Fruit fly (Drosophila melanogaster) whole organism, embryonic: ENCODE measurements around the gene CG7607.

Source experiments
- CG10565 ChIP-seq: fragments of 200-800 bp; sonication (Bioruptor generic); optimal IDR thresholded peaks from 3 replicates; lab custom pipeline; 2016; ENCODE audit warnings: missing biosample characterization, mild to moderate bottlenecking, missing genetic modification characterization
- CG11398 ChIP-seq: fragments of 200-800 bp; sonication (Bioruptor generic); optimal IDR thresholded peaks from 2 replicates; lab custom pipeline; 2016; ENCODE audit warnings: missing biosample characterization, missing genetic modification characterization
- CG1233 ChIP-seq: fragments of 200-800 bp; sonication (Bioruptor generic); optimal IDR thresholded peaks from 4 replicates; lab custom pipeline; 2018; ENCODE audit warnings: missing biosample characterization, mild to moderate bottlenecking, missing genetic modification characterization
- CG1602 ChIP-seq: fragments of 200-800 bp; sonication (Bioruptor generic); optimal IDR thresholded peaks from 3 replicates; lab custom pipeline; 2016; ENCODE audit warnings: missing biosample characterization, missing genetic modification characterization
- CG18599 ChIP-seq: fragments of 200-800 bp; sonication (Bioruptor generic); optimal IDR thresholded peaks from 3 replicates; lab custom pipeline; 2017; ENCODE audit warnings: missing biosample characterization, missing genetic modification characterization, mild to moderate bottlenecking, moderate library complexity, missing genetic modification reagents
- CG18619 ChIP-seq: fragments of 200-800 bp; sonication (Bioruptor generic); optimal IDR thresholded peaks from 3 replicates; lab custom pipeline; 2017; ENCODE audit warnings: missing biosample characterization, mild to moderate bottlenecking, missing genetic modification characterization
- CG3163 ChIP-seq: fragments of 200-800 bp; sonication (Bioruptor generic); optimal IDR thresholded peaks from 3 replicates; lab custom pipeline; 2016; ENCODE audit warnings: missing biosample characterization, missing genetic modification characterization
- CG34376 ChIP-seq: fragments of 200-800 bp; sonication (Bioruptor generic); optimal IDR thresholded peaks from 2 replicates; lab custom pipeline; 2018; ENCODE audit warnings: missing biosample characterization, mild to moderate bottlenecking, missing genetic modification characterization
- CG34422 ChIP-seq: fragments of 200-800 bp; sonication (Bioruptor generic); IDR thresholded peaks from 3 replicates; pipeline ENCODE4 v1.3.6; 2022; ENCODE audit warnings: missing biosample characterization, missing genetic modification characterization
- CG3995 ChIP-seq: fragments of 200-800 bp; sonication (Bioruptor generic); optimal IDR thresholded peaks from 3 replicates; lab custom pipeline; 2016; ENCODE audit warnings: missing biosample characterization, missing genetic modification characterization
- CG42726 ChIP-seq: fragments of 200-800 bp; sonication (Bioruptor generic); IDR thresholded peaks from 2 replicates; pipeline ENCODE4 v1.3.6; 2022; ENCODE audit warnings: missing biosample characterization, missing genetic modification characterization; ENCODE audit not compliant: partially characterized antibody
- CG4404 ChIP-seq: fragments of 200-800 bp; sonication (Bioruptor generic); IDR thresholded peaks from 2 replicates; pipeline ENCODE4 v1.3.6; 2022; ENCODE audit warnings: missing biosample characterization, missing genetic modification characterization
- CG4617 ChIP-seq: fragments of 200-800 bp; sonication (Bioruptor generic); optimal IDR thresholded peaks from 3 replicates; lab custom pipeline; 2016; ENCODE audit warnings: missing biosample characterization, missing genetic modification characterization, borderline replicate concordance
- CG6683 ChIP-seq: fragments of 200-800 bp; sonication (Bioruptor generic); optimal IDR thresholded peaks from 2 replicates; lab custom pipeline; 2017; ENCODE audit warnings: missing biosample characterization, mild to moderate bottlenecking, missing genetic modification characterization, missing genetic modification reagents
- CG8924 ChIP-seq: fragments of 200-800 bp; optimal IDR thresholded peaks from 3 replicates; lab custom pipeline; 2019; ENCODE audit warnings: missing biosample characterization, mild to moderate bottlenecking, missing genetic modification characterization, moderate library complexity
- D19B ChIP-seq: fragments of 200-800 bp; sonication (Bioruptor generic); optimal IDR thresholded peaks from 2 replicates; lab custom pipeline; 2017; ENCODE audit warnings: missing biosample characterization, mild to moderate bottlenecking, missing genetic modification characterization
- Dll ChIP-seq: fragments of 200-800 bp; sonication (Bioruptor generic); IDR thresholded peaks from 4 replicates; pipeline ENCODE4 v1.3.6; 2022; ENCODE audit warnings: missing biosample characterization, missing genetic modification characterization; ENCODE audit not compliant: partially characterized antibody
- Dref ChIP-seq: fragments of 200-800 bp; sonication (Bioruptor generic); IDR thresholded peaks from 2 replicates; pipeline ENCODE4 v1.3.6; 2022; ENCODE audit warnings: missing biosample characterization, missing genetic modification characterization
- Hmr ChIP-seq: fragments of 200-800 bp; sonication (Bioruptor generic); optimal IDR thresholded peaks from 3 replicates; lab custom pipeline; 2017; ENCODE audit warnings: mild to moderate bottlenecking, missing biosample characterization, missing genetic modification reagents, missing genetic modification characterization
- Lpt ChIP-seq: fragments of >200 bp; optimal IDR thresholded peaks from 2 replicates; lab custom pipeline; 2018; ENCODE audit warnings: missing biosample characterization, missing genetic modification characterization
- Mrtf ChIP-seq: fragments of 200-800 bp; sonication (Bioruptor generic); IDR thresholded peaks from 3 replicates; pipeline ENCODE4 v1.3.6; 2022; ENCODE audit warnings: missing biosample characterization, missing genetic modification characterization
- Nf-YB ChIP-seq: fragments of 200-800 bp; sonication (Bioruptor generic); optimal IDR thresholded peaks from 3 replicates; lab custom pipeline; 2019; ENCODE audit warnings: missing biosample characterization, mild to moderate bottlenecking, missing genetic modification characterization, moderate library complexity
- ap ChIP-seq: fragments of 200-800 bp; sonication (Bioruptor generic); IDR thresholded peaks from 2 replicates; pipeline ENCODE4 v1.3.6; 2022; ENCODE audit warnings: missing biosample characterization, missing genetic modification characterization
- ash1 ChIP-seq: fragments of 200-800 bp; sonication (Bioruptor generic); optimal IDR thresholded peaks from 2 replicates; lab custom pipeline; 2018; ENCODE audit warnings: missing biosample characterization, mild to moderate bottlenecking, missing genetic modification characterization
- dan ChIP-seq: fragments of 200-800 bp; sonication (Bioruptor generic); IDR thresholded peaks from 2 replicates; pipeline ENCODE4 v1.3.6; 2022; ENCODE audit warnings: missing biosample characterization, missing genetic modification characterization
- fd102C ChIP-seq: fragments of 200-800 bp; sonication (Bioruptor generic); optimal IDR thresholded peaks from 2 replicates; lab custom pipeline; 2018; ENCODE audit warnings: missing biosample characterization, mild to moderate bottlenecking, missing genetic modification characterization, moderate library complexity
- ftz-f1 ChIP-seq: fragments of 200-800 bp; sonication (Bioruptor generic); optimal IDR thresholded peaks from 2 replicates; lab custom pipeline; 2016; ENCODE audit warnings: missing biosample characterization, missing genetic modification characterization
- grau ChIP-seq: fragments of 200-800 bp; optimal IDR thresholded peaks from 3 replicates; lab custom pipeline; 2019; ENCODE audit warnings: missing biosample characterization, mild to moderate bottlenecking, missing genetic modification characterization, moderate library complexity
- lbe ChIP-seq: fragments of 200-800 bp; sonication (Bioruptor generic); optimal IDR thresholded peaks from 2 replicates; lab custom pipeline; 2016; ENCODE audit warnings: missing biosample characterization, mild to moderate bottlenecking, missing genetic modification characterization
- maf-S ChIP-seq: fragments of 200-800 bp; sonication (Bioruptor generic); optimal IDR thresholded peaks from 2 replicates; lab custom pipeline; 2016; ENCODE audit warnings: missing biosample characterization, missing genetic modification characterization
- prd ChIP-seq, 3 experiments: fragments of >200 bp in 2 of 3; fragments of 200-800 bp in 1 of 3; sonication (Bioruptor generic) in 1 of 3; optimal IDR thresholded peaks in 2 of 3; IDR thresholded peaks in 1 of 3; 2 replicates in 2 of 3; 3 replicates in 1 of 3; pipeline versions ENCODE4 v1.3.6 to Lab custom; 2017 to 2022; ENCODE audit warnings: missing biosample characterization in 1 of 3, missing genetic modification characterization in 1 of 3
- row ChIP-seq: fragments of 200-800 bp; sonication (Bioruptor generic); IDR thresholded peaks from 3 replicates; pipeline ENCODE4 v1.3.6; 2022; ENCODE audit warnings: missing biosample characterization, missing genetic modification characterization
- salm ChIP-seq: fragments of 200-800 bp; sonication (Bioruptor generic); optimal IDR thresholded peaks from 2 replicates; lab custom pipeline; 2018; ENCODE audit warnings: missing biosample characterization, mild to moderate bottlenecking, missing genetic modification characterization
- sc ChIP-seq, 3 experiments: fragments of >200 bp in 2 of 3; fragments of 200-800 bp in 1 of 3; sonication (Bioruptor generic) in 1 of 3; optimal IDR thresholded peaks; 2 replicates in 2 of 3; 3 replicates in 1 of 3; lab custom pipeline; 2017; ENCODE audit warnings: mild to moderate bottlenecking in 1 of 3, missing biosample characterization in 1 of 3, missing genetic modification characterization in 1 of 3, missing genetic modification reagents in 1 of 3
- slp2 ChIP-seq: fragments of 200-800 bp; sonication (Bioruptor generic); optimal IDR thresholded peaks from 2 replicates; lab custom pipeline; 2016; ENCODE audit warnings: missing biosample characterization, missing genetic modification characterization
- tll ChIP-seq, 2 experiments: fragments of 200-800 bp in 1 of 2; fragments of >200 bp in 1 of 2; sonication (Bioruptor generic) in 1 of 2; optimal IDR thresholded peaks; 2 replicates each; lab custom pipeline; 2017 to 2019; ENCODE audit warnings: missing biosample characterization in 2 of 2, missing genetic modification characterization in 2 of 2, mild to moderate bottlenecking in 1 of 2, moderate library complexity in 1 of 2
- tna ChIP-seq: fragments of 200-800 bp; sonication (Bioruptor generic); IDR thresholded peaks from 2 replicates; pipeline ENCODE4 v1.3.6; 2022; ENCODE audit warnings: missing biosample characterization, missing genetic modification characterization; ENCODE audit not compliant: partially characterized antibody
- toy ChIP-seq: fragments of 200-800 bp; sonication (Bioruptor generic); IDR thresholded peaks from 2 replicates; pipeline ENCODE4 v1.3.6; 2022; ENCODE audit warnings: missing biosample characterization, missing genetic modification characterization
- unc-4 ChIP-seq: fragments of 200-800 bp; sonication (Bioruptor generic); IDR thresholded peaks from 2 replicates; pipeline ENCODE4 v1.3.6; 2022; ENCODE audit warnings: missing biosample characterization, missing genetic modification characterization; ENCODE audit not compliant: partially characterized antibody
- zen2 ChIP-seq: fragments of 200-800 bp; sonication (Bioruptor generic); IDR thresholded peaks from 3 replicates; pipeline ENCODE4 v1.3.6; 2022; ENCODE audit warnings: missing biosample characterization, missing genetic modification characterization; ENCODE audit not compliant: partially characterized antibody
- zfh2 ChIP-seq: fragments of 200-800 bp; sonication (Bioruptor generic); optimal IDR thresholded peaks from 2 replicates; lab custom pipeline; 2016; ENCODE audit warnings: missing biosample characterization, missing genetic modification characterization

The CG7607 gene

DNA sequence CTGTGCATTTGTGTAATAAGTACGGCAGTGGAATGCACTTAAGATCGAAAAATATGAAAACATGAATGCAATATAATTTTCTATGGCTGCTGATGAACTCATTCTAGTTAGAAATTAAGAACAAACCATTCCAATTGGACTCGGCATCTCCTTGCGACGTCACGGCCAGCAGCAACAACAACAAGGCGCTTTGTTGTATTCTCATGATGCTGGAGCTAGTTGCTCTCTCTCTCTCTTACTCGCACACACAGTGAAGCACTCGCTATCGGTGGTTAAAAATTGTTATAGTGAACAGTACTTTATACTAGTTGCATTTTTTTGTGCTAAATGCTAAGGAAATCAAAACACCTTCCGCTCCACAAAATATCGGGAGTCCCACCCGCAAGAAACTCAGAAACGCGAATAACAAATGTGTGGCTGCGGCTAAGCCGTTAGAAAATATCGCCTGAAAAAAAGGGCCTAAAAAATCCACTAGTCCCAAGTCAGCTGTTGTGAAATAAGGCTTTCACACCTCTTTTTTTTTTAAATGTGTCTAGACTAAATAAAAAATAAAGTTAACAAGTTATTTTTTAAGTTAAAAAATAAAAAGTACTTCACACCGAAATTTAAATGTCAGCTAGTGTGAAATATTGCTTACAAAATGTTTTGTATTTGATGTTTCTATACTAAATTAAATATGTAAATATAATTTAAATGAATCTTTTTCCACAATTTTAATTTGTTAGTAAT lies 6.4 kb downstream of the CG7607 start, which contains the start of gene Plod (continued):
- TF ChIP-seq row (peak; percentile 81), Nf-YB (GFP tag; lab: Kevin White, UChicago) (no peak), CG18599 (GFP tag; lab: Kevin White, UChicago) (peak; percentile 43), CG3995 (GFP tag; lab: Kevin White, UChicago) (no peak), CG18619 (peak; percentile 18), slp2 (GFP tag; lab: Kevin White, UChicago) (no peak), CG6683 (GFP tag; lab: Kevin White, UChicago) (no peak), D19B (GFP tag; lab: Kevin White, UChicago) (no peak), toy (GFP tag; lab: Robert Waterston, UW) (no peak), ap (GFP tag; lab: Robert Waterston, UW) (no peak), grau (tag; lab: Kevin White, UChicago) (peak; percentile 38), CG11398 (GFP tag; lab: Kevin White, UChicago) (peak; percentile 22), zen2 (GFP tag; lab: Robert Waterston, UW) (no peak), CG4404 (GFP tag; lab: Robert Waterston, UW) (no peak), CG3163 (peak; percentile 4), tll (GFP tag; optimal IDR thresholded peaks at IDR 0.05; lab: Kevin White, UChicago) (no peak), prd (optimal IDR thresholded peaks at IDR 0.05; lab: Kevin White, UChicago) (no peak), prd (GFP tag; IDR thresholded peaks at IDR 0.05; lab: Robert Waterston, UW) (peak; percentile 55), CG8924 (tag; lab: Kevin White, UChicago) (peak; percentile 40), maf-S (GFP tag; lab: Kevin White, UChicago) (no peak), Dll (GFP tag; lab: Robert Waterston, UW) (peak; percentile 50; the same call in 2 of the 4 replicates), Dref (GFP tag; lab: Robert Waterston, UW) (no peak; the same call in 1 of the 2 replicates), CG34422 (GFP tag; lab: Robert Waterston, UW) (peak; percentile 79; the same call in 2 of the 3 replicates), CG1602 (GFP tag; lab: Kevin White, UChicago) (peak; percentile 43), CG42726 (GFP tag; lab: Robert Waterston, UW) (peak; percentile 56), Lpt (no peak), CG4617 (GFP tag; lab: Kevin White, UChicago) (peak; percentile 16), CG10565 (GFP tag; lab: Kevin White, UChicago) (no peak), CG34376 (GFP tag; lab: Kevin White, UChicago) (peak; percentile 53), fd102C (GFP tag; lab: Kevin White, UChicago) (no peak), zfh2 (peak; percentile 16), Hmr (GFP tag; lab: Kevin White, UChicago) (peak; percentile 76), sc (optimal IDR thresholded peaks at IDR 0.05; lab: Kevin White, UChicago) (no peak), sc (GFP tag; optimal IDR thresholded peaks at IDR 0.05; lab: Kevin White, UChicago) (no peak), dan (no peak), salm (tag; lab: Kevin White, UChicago) (peak; percentile 5), CG1233 (peak; percentile 17), unc-4 (GFP tag; lab: Robert Waterston, UW) (peak; percentile 51; the same call in 1 of the 2 replicates), ash1 (no peak), lbe (GFP tag; lab: Kevin White, UChicago) (no peak), ftz-f1 (GFP tag; lab: Kevin White, UChicago) (no peak), tna (GFP tag; lab: Robert Waterston, UW) (no peak), Mrtf (GFP tag; lab: Robert Waterston, UW) (peak; percentile 40; the same call in 1 of the 3 replicates)
